Fruit fly (Drosophila melanogaster) whole organism, pupa: Measurements from ENCODE around the gene Cpr92A.
A peak's percentile ranks its signal among the peaks of the same experiment; 100 is the strongest.

Source experiments
- CG12605 ChIP-seq: fragments of 200-800 bp; sonication (Bioruptor generic); IDR thresholded peaks from 2 replicates; pipeline ENCODE4 v1.3.6; 2022; ENCODE audit warnings: missing biosample characterization, missing genetic modification characterization
- CG13204 ChIP-seq: fragments of 200-800 bp; sonication (Bioruptor generic); optimal IDR thresholded peaks from 2 replicates; lab custom pipeline; 2018; ENCODE audit warnings: missing biosample characterization, mild to moderate bottlenecking, missing genetic modification characterization, moderate library complexity
- CG17806 ChIP-seq: fragments of 200-800 bp; sonication (Bioruptor generic); optimal IDR thresholded peaks from 2 replicates; lab custom pipeline; 2018; ENCODE audit warnings: missing biosample characterization, mild to moderate bottlenecking, missing genetic modification characterization, moderate library complexity
- CG32121 ChIP-seq: fragments of 200-800 bp; sonication (Bioruptor generic); IDR thresholded peaks from 2 replicates; pipeline ENCODE4 v1.3.6; 2022; ENCODE audit warnings: missing biosample characterization, missing genetic modification characterization
- CG34367 ChIP-seq: fragments of 200-800 bp; sonication (Bioruptor generic); optimal IDR thresholded peaks from 2 replicates; lab custom pipeline; 2018; ENCODE audit warnings: missing biosample characterization, mild to moderate bottlenecking, missing genetic modification characterization
- CG4496 ChIP-seq: fragments of 200-800 bp; sonication (Bioruptor generic); IDR thresholded peaks from 3 replicates; pipeline ENCODE4 v1.3.6; 2022; ENCODE audit warnings: missing biosample characterization, missing genetic modification characterization
- CG8301 ChIP-seq: fragments of 200-800 bp; sonication (Bioruptor generic); optimal IDR thresholded peaks from 2 replicates; lab custom pipeline; 2018; ENCODE audit warnings: missing biosample characterization, mild to moderate bottlenecking, missing genetic modification characterization
- CG9948 ChIP-seq: fragments of 200-800 bp; sonication (Bioruptor generic); optimal IDR thresholded peaks from 2 replicates; lab custom pipeline; 2018; ENCODE audit warnings: missing biosample characterization, mild to moderate bottlenecking, missing genetic modification characterization, moderate library complexity
- D1 ChIP-seq: fragments of 200-800 bp; sonication (Bioruptor generic); optimal IDR thresholded peaks from 2 replicates; lab custom pipeline; 2018; ENCODE audit warnings: missing biosample characterization, mild to moderate bottlenecking, missing genetic modification characterization, moderate library complexity
- EcR ChIP-seq: fragments of 200-800 bp; sonication (Bioruptor generic); optimal IDR thresholded peaks from 3 replicates; lab custom pipeline; 2019; ENCODE audit warnings: missing biosample characterization, missing genetic modification characterization, mild to moderate bottlenecking, moderate library complexity, missing genetic modification reagents
- Pif1A ChIP-seq: fragments of 200-800 bp; sonication (Bioruptor generic); optimal IDR thresholded peaks from 3 replicates; lab custom pipeline; 2016; ENCODE audit warnings: missing biosample characterization, missing genetic modification characterization
- Pif1B ChIP-seq: fragments of 200-800 bp; sonication (Bioruptor generic); optimal IDR thresholded peaks from 3 replicates; lab custom pipeline; 2016; ENCODE audit warnings: missing biosample characterization, missing genetic modification characterization
- Snoo ChIP-seq: fragments of 200-800 bp; sonication (Bioruptor generic); optimal IDR thresholded peaks from 3 replicates; lab custom pipeline; 2017; ENCODE audit warnings: missing biosample characterization, mild to moderate bottlenecking, missing genetic modification characterization, inconsistent platforms
- rn ChIP-seq: fragments of 200-800 bp; sonication (Bioruptor generic); IDR thresholded peaks from 2 replicates; pipeline ENCODE4 v1.3.6; 2022; ENCODE audit warnings: missing biosample characterization, missing genetic modification characterization

DNA sequence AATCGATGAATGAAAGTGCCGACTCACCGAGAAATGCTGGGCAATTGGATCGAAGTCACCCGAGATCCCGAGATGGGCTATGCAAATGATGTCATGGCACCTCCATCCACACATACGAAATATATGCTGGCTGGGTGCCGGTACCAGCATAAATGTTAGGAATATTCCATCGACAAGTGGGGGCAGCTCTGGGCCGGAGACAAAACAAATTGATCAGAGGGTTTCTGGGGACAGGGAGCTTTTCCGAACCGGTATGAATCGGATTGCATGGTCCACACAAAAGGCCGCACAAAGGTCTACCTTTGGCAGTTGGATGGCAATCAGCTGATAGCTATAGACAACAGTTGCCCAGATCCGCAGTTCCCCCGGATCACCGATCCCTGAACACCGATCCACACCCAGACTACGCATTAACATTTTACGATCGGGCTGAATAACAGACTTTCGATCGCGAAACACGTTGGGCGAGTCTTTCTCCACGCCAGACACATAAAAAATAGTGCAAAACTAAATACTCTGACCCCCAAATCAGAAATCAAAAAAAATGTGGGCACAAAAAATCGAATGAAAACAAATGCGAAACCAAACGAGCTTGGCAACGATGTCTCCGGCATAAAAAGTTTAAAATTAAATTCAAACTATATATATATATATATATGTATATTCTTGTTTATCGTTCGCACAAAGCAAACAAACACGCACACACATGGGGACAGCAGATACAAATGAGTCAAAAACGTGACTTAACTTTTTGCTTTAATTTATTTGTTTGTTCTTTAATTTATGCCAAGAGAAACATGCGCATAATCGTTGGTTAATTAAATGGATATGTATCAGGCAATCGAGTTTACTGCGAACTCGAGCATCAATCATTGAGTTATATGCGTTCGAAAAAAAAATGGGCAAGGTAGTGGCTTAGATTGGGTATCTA is 26.8 kb upstream of the Cpr92A start:
- TF ChIP-seq CG4496: no peak
- no peak for TF ChIP-seq CG17806 (tag; lab: Kevin White, UChicago)
- peak; percentile 33 for TF ChIP-seq EcR
- TF ChIP-seq Pif1B: no peak
- TF ChIP-seq Pif1A (GFP tag; lab: Kevin White, UChicago): no peak
- no peak for TF ChIP-seq CG34367 (tag; lab: Kevin White, UChicago)
- no peak for TF ChIP-seq rn
- TF ChIP-seq CG8301 (tag; lab: Kevin White, UChicago): no peak
- TF ChIP-seq Snoo (tag; lab: Kevin White, UChicago): no peak
- TF ChIP-seq CG12605 (GFP tag; lab: Robert Waterston, UW): no peak
- no peak for TF ChIP-seq CG13204 (GFP tag; lab: Kevin White, UChicago)
- TF ChIP-seq D1: no peak
- TF ChIP-seq CG9948 (tag; lab: Kevin White, UChicago): no peak
- no peak for TF ChIP-seq CG32121 (GFP tag; lab: Robert Waterston, UW)
